Worm (Caenorhabditis elegans): ENCODE results near the gene msp-64.

msp-64 gene

ce11 chrII:5836153-5836719, 26.1 kb upstream of the msp-64 start, which contains the start of gene fzo-1:
TSS of gene fzo-1 (minus strand) at chrII:5836203.
- TF ChIP-seq chd-7 (tag; optimal IDR thresholded peaks at IDR 0.05) (no peak), ztf-6 (GFP tag; IDR thresholded peaks at IDR 0.05) (no peak), ztf-26 (tag; optimal IDR thresholded peaks at IDR 0.05) (no peak), rpc-1 (optimal IDR thresholded peaks at IDR 0.05) (no peak), rpc-1 (tag; optimal IDR thresholded peaks at IDR 0.05) (no peak), hmg-1.2 (GFP tag; IDR thresholded peaks at IDR 0.05) (peak; percentile 17; the same call in 1 of the 2 replicates), ceh-27 (GFP tag; optimal IDR thresholded peaks at IDR 0.05) (peak; percentile 33), T26A5.8 (tag; optimal IDR thresholded peaks at IDR 0.05) (no peak), nhr-27 (tag; optimal IDR thresholded peaks at IDR 0.05) (no peak), K12H6.12 (tag; optimal IDR thresholded peaks at IDR 0.05) (peak; percentile 18), snpc-1.1 (tag; optimal IDR thresholded peaks at IDR 0.05; ENCODE audit: insufficient read depth) (no peak), let-607 (tag; optimal IDR thresholded peaks at IDR 0.05) (no peak), D2030.7 (GFP tag; IDR thresholded peaks at IDR 0.05) (no peak), unc-130 (GFP tag; optimal IDR thresholded peaks at IDR 0.05) (peak; percentile 48), nfya-2 (GFP tag; IDR thresholded peaks at IDR 0.05) (no peak), ceh-58 (GFP tag; IDR thresholded peaks at IDR 0.05) (no peak), ceh-100 (GFP tag; IDR thresholded peaks at IDR 0.05) (peak; percentile 91), F23B12.7 (tag; optimal IDR thresholded peaks at IDR 0.05; ENCODE audit: insufficient read depth) (no peak), snpc-4 (GFP tag; optimal IDR thresholded peaks at IDR 0.05) (no peak), snpc-4 (tag; optimal IDR thresholded peaks at IDR 0.05) (peak in 2 of 4 experiments; percentile 5 to 49), akir-1 (GFP tag; optimal IDR thresholded peaks at IDR 0.05) (peak; percentile 15), mcd-1 (GFP tag; IDR thresholded peaks at IDR 0.05) (no peak), cebp-1 (GFP tag; IDR thresholded peaks at IDR 0.05) (no peak), cebp-1 (tag; optimal IDR thresholded peaks at IDR 0.05) (peak; percentile 9), lsy-27 (tag; optimal IDR thresholded peaks at IDR 0.05; ENCODE audit: borderline replicate concordance, insufficient read depth) (no peak), cebp-2 (GFP tag; IDR thresholded peaks at IDR 0.05) (no peak), attf-5 (GFP tag; optimal IDR thresholded peaks at IDR 0.05) (peak; percentile 1)

ce11 chrII:5835146-5835545, 25.0 kb upstream of the msp-64 start:
- no peak for TF ChIP-seq nfya-1 (tag; optimal IDR thresholded peaks at IDR 0.05; ENCODE audit: borderline replicate concordance, insufficient read depth)
- TF ChIP-seq mel-28 (tag; optimal IDR thresholded peaks at IDR 0.05; ENCODE audit: borderline replicate concordance): no peak
- no peak for TF ChIP-seq zim-3 (tag; optimal IDR thresholded peaks at IDR 0.05)
- no peak for TF ChIP-seq efl-1 (GFP tag; optimal IDR thresholded peaks at IDR 0.05)
- TF ChIP-seq F57A8.1 (GFP tag; optimal IDR thresholded peaks at IDR 0.05): no peak
- no peak for TF ChIP-seq madf-8 (GFP tag; conservative IDR thresholded peaks at IDR 0.05)
- TF ChIP-seq F55B11.4 (tag; optimal IDR thresholded peaks at IDR 0.05; ENCODE audit: borderline replicate concordance, insufficient read depth): no peak
- no peak for TF ChIP-seq cebp-1 (GFP tag; IDR thresholded peaks at IDR 0.05)
- no peak for TF ChIP-seq cebp-1 (tag; optimal IDR thresholded peaks at IDR 0.05)
- no peak for TF ChIP-seq mcd-1 (GFP tag; IDR thresholded peaks at IDR 0.05)
- no peak for TF ChIP-seq dpff-1 (tag; optimal IDR thresholded peaks at IDR 0.05)
- TF ChIP-seq lsl-1 (GFP tag; optimal IDR thresholded peaks at IDR 0.05): no peak
- no peak for TF ChIP-seq xnd-1 (tag; optimal IDR thresholded peaks at IDR 0.05)
- no peak for TF ChIP-seq hlh-12 (tag; optimal IDR thresholded peaks at IDR 0.05)
- TF ChIP-seq madf-3 (GFP tag; IDR thresholded peaks at IDR 0.05): no peak
- TF ChIP-seq dpl-1 (GFP tag; optimal IDR thresholded peaks at IDR 0.05): no peak
